Fruit fly (Drosophila melanogaster): Measurements from ENCODE around the gene CG7102.

DNA sequence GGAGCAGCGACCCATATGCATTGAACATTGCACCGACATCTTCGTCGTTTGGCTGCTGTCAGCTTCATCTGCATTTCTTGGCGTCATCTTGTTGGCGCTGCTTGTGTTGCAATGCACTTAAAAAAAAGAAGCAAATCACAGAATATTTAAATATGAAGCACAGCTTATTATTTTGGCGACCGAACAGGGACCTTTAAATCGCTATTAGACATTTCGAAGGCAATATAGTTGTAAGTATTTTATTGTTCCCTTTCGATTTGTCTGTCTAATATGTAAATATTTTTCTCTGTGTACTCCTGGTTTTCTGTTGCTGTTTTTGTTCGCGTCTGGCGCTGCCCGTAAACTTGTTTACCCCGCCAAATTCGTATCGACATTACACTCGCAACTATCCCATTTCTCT is 12.6 kb upstream of the CG7102 start:
- TF ChIP-seq CG8089 (GFP tag; optimal IDR thresholded peaks at IDR 0.05) (no peak), Tbp (GFP tag; optimal IDR thresholded peaks at IDR 0.05) (no peak), ato (GFP tag; IDR thresholded peaks at IDR 0.05; ENCODE audit: partially characterized antibody) (no peak), sd (tag; optimal IDR thresholded peaks at IDR 0.05) (no peak), H2.0 (GFP tag; IDR thresholded peaks at IDR 0.05) (no peak), ERR (GFP tag; optimal IDR thresholded peaks at IDR 0.05) (no peak)
